Fruit fly (Drosophila melanogaster): ENCODE measurements around the gene Idgf3.

Gene Idgf3

dm6 chr2L:16487571-16488276, 37.0 kb downstream of the Idgf3 start, which contains the start of gene Nepl8:
Gene Nepl8, plus strand, starts transcription at chr2L:16488148.
- TF ChIP-seq ovo (GFP tag; optimal IDR thresholded peaks at IDR 0.05) = no peak
- TF ChIP-seq CG14711 (tag; optimal IDR thresholded peaks at IDR 0.05) = no peak
- peak; percentile 30 for TF ChIP-seq Crg-1 (GFP tag; optimal IDR thresholded peaks at IDR 0.05)
- peak; percentile 50 for TF ChIP-seq bab1 (GFP tag; optimal IDR thresholded peaks at IDR 0.05)
- TF ChIP-seq CG1620 (GFP tag; optimal IDR thresholded peaks at IDR 0.05) = peak; percentile 11
- peak; percentile 23 for TF ChIP-seq CG7101 (tag; optimal IDR thresholded peaks at IDR 0.05)
- TF ChIP-seq CG7045 (GFP tag; optimal IDR thresholded peaks at IDR 0.05) = no peak

- peak; percentile 40 for TF ChIP-seq tj (GFP tag; optimal IDR thresholded peaks at IDR 0.05)
- peak; percentile 35 for TF ChIP-seq Hr96 (GFP tag; optimal IDR thresholded peaks at IDR 0.05)
- no peak for TF ChIP-seq kay (GFP tag; ENCODE audit: borderline replicate concordance)
- TF ChIP-seq Crg-1 (GFP tag; optimal IDR thresholded peaks at IDR 0.05) = peak; percentile 39
- TF ChIP-seq ovo (GFP tag; optimal IDR thresholded peaks at IDR 0.05) = peak; percentile 0
- TF ChIP-seq CG11617 (GFP tag; optimal IDR thresholded peaks at IDR 0.05) = peak; percentile 68
- TF ChIP-seq CG1620 (GFP tag; optimal IDR thresholded peaks at IDR 0.05) = peak; percentile 82
- TF ChIP-seq CG33017 (tag; optimal IDR thresholded peaks at IDR 0.05) = peak; percentile 53
- no peak for TF ChIP-seq cnc (optimal IDR thresholded peaks at IDR 0.05)
- TF ChIP-seq CG7101 (tag; optimal IDR thresholded peaks at IDR 0.05) = peak; percentile 63
- peak; percentile 93 for TF ChIP-seq Mnt (GFP tag; optimal IDR thresholded peaks at IDR 0.05)
- TF ChIP-seq bab1 (GFP tag; optimal IDR thresholded peaks at IDR 0.05) = peak; percentile 66
- TF ChIP-seq Clk (GFP tag; optimal IDR thresholded peaks at IDR 0.05) = no peak
- no peak for TF ChIP-seq pad (GFP tag; optimal IDR thresholded peaks at IDR 0.05)
- TF ChIP-seq CG14711 (tag; optimal IDR thresholded peaks at IDR 0.05) = peak; percentile 21
- TF ChIP-seq toe (GFP tag; optimal IDR thresholded peaks at IDR 0.05) = peak; percentile 71
- TF ChIP-seq cic (GFP tag; optimal IDR thresholded peaks at IDR 0.05) = no peak
- peak; percentile 78 for TF ChIP-seq CG5204 (GFP tag; optimal IDR thresholded peaks at IDR 0.05)
- no peak for TF ChIP-seq CG7045 (GFP tag; optimal IDR thresholded peaks at IDR 0.05)
- TF ChIP-seq CG12768 (GFP tag; optimal IDR thresholded peaks at IDR 0.05) = peak; percentile 0
Measured at dm6 chr2L:16491123-16491751, 40.5 kb downstream of the Idgf3 start, which contains the start of gene Tpr2. Gene Tpr2, plus strand, starts transcription at chr2L:16491540.

DNA sequence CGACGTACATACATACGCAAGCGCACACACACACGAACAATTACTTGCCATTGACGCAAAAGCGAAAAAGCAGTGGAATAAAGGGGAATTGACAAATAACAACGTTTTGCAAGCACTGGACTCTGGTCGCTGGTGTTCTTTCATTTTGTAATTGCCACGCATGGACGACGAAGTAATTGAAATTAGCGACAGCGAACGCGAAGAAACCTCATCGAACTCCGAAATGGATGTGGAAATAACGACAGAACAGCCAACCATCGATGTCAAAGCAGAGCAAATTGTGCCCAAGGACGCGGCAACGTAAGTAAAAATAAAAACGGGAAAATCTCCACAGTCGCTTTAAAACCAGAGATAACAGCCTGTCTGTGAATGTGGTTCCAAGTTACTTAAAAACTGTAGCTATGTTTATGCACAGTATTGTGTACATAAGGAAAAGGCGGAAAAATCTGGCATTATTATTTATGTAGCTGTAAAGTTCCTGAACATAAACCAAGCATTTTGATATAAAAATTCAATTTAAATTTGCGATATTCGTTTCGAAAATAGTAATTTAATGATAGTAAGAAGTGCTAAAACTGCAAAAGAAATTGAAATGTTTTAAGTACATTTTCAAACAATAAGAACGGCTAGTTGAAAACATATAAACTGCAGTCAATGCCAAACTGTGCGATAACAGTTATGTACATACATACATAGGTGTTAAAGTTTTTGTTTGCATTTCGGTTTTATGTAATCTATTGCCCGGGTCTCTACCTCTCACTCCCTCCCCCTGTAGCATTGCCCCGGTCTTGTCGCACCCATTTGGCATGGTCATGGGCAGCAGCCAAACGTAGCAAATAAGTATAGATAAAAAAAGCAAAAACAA, 41.3 kb downstream of the Idgf3 start:
- TF ChIP-seq ovo (GFP tag; optimal IDR thresholded peaks at IDR 0.05) (no peak), Clk (GFP tag; optimal IDR thresholded peaks at IDR 0.05) (no peak), CG12768 (GFP tag; optimal IDR thresholded peaks at IDR 0.05) (no peak), tj (GFP tag; optimal IDR thresholded peaks at IDR 0.05) (no peak), cic (GFP tag; optimal IDR thresholded peaks at IDR 0.05) (no peak), CG33017 (tag; optimal IDR thresholded peaks at IDR 0.05) (no peak), kay (GFP tag; ENCODE audit: borderline replicate concordance) (no peak), CG7045 (GFP tag; optimal IDR thresholded peaks at IDR 0.05) (no peak), Hr96 (GFP tag; optimal IDR thresholded peaks at IDR 0.05) (no peak), toe (GFP tag; optimal IDR thresholded peaks at IDR 0.05) (no peak), Mnt (GFP tag; optimal IDR thresholded peaks at IDR 0.05) (no peak), CG11617 (GFP tag; optimal IDR thresholded peaks at IDR 0.05) (no peak), pad (GFP tag; optimal IDR thresholded peaks at IDR 0.05) (no peak), Crg-1 (GFP tag; optimal IDR thresholded peaks at IDR 0.05) (no peak), CG5204 (GFP tag; optimal IDR thresholded peaks at IDR 0.05) (no peak)

DNA sequence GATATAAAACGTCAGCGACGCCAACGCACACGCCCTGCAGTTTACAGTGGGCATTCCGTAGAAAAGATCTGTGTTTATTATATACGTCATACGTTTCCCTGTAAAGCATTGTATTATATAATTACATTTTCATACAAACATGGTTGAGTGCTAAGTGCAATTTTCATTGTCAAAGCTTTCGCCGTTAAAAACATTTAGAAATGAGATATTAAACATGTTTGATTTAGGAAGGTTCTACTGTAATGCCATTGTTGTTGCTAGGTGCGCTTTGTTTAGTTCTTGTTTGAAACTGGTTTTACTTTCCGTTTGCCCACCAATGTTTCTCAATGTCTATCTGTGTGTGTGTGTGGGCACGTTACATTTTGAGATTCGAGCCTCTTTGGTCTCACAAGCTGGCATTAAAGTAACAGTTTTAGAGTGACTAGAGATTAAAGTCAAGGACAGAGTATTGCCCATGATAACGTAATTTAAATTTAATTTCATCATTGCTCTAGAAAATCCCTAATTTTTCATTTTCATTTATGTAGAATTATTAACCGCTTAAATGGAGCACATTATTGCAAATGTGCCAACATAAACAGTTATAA, 42.0 kb downstream of the Idgf3 start:
- TF ChIP-seq kay (GFP tag; ENCODE audit: borderline replicate concordance) (peak; percentile 92), Hr96 (GFP tag; optimal IDR thresholded peaks at IDR 0.05) (peak; percentile 31), Mnt (GFP tag; optimal IDR thresholded peaks at IDR 0.05) (no peak), Clk (GFP tag; optimal IDR thresholded peaks at IDR 0.05) (peak; percentile 43), CG11617 (GFP tag; optimal IDR thresholded peaks at IDR 0.05) (peak; percentile 70), ovo (GFP tag; optimal IDR thresholded peaks at IDR 0.05) (no peak), cnc (optimal IDR thresholded peaks at IDR 0.05) (no peak), bab1 (GFP tag; optimal IDR thresholded peaks at IDR 0.05) (peak; percentile 83), Crg-1 (GFP tag; optimal IDR thresholded peaks at IDR 0.05) (peak; percentile 38), CG33017 (tag; optimal IDR thresholded peaks at IDR 0.05) (peak; percentile 83), CG7045 (GFP tag; optimal IDR thresholded peaks at IDR 0.05) (peak; percentile 76), CG1620 (GFP tag; optimal IDR thresholded peaks at IDR 0.05) (peak; percentile 40), pad (GFP tag; optimal IDR thresholded peaks at IDR 0.05) (peak; percentile 19), CG12768 (GFP tag; optimal IDR thresholded peaks at IDR 0.05) (peak; percentile 74), CG14711 (tag; optimal IDR thresholded peaks at IDR 0.05) (peak; percentile 65), toe (GFP tag; optimal IDR thresholded peaks at IDR 0.05) (peak; percentile 50), CG7101 (tag; optimal IDR thresholded peaks at IDR 0.05) (peak; percentile 77), cic (GFP tag; optimal IDR thresholded peaks at IDR 0.05) (no peak), tj (GFP tag; optimal IDR thresholded peaks at IDR 0.05) (peak; percentile 44), CG5204 (GFP tag; optimal IDR thresholded peaks at IDR 0.05) (peak; percentile 80)
